Worm (Caenorhabditis elegans) whole organism, early embryonic: ENCODE data around the gene fbxa-213.

ENCODE experiments used
- F13C5.2 ChIP-seq: sonication (generic microtip); optimal IDR thresholded peaks from 2 replicates; lab custom pipeline; 2017; ENCODE audit warnings: mild to moderate bottlenecking, missing genetic modification characterization, inconsistent platforms, missing compliant biosample characterization
- ama-1 ChIP-seq: fragments of 150-350 bp; optimal IDR thresholded peaks from 2 replicates; lab custom pipeline; 2014
- ceh-13 ChIP-seq: fragments of 200-800 bp; sonication (Bioruptor generic); optimal IDR thresholded peaks from 2 replicates; lab custom pipeline; 2018; ENCODE audit warnings: mild to moderate bottlenecking, missing genetic modification characterization, missing compliant biosample characterization
- ceh-36 ChIP-seq: sonication (generic microtip); optimal IDR thresholded peaks from 2 replicates; lab custom pipeline; 2016; ENCODE audit warnings: missing genetic modification characterization, inconsistent platforms, missing compliant biosample characterization
- ets-7 ChIP-seq: sonication (generic microtip); optimal IDR thresholded peaks from 2 replicates; lab custom pipeline; 2016; ENCODE audit warnings: missing genotype, missing genetic modification characterization, missing compliant biosample characterization
- flt-1 ChIP-seq: fragments of 200-800 bp; sonication (Bioruptor generic); IDR thresholded peaks from 2 replicates; pipeline ENCODE4 v1.3.6; 2022; ENCODE audit warnings: missing genetic modification characterization, missing compliant biosample characterization
- hmbx-1 ChIP-seq: sonication (generic microtip); optimal IDR thresholded peaks from 2 replicates; lab custom pipeline; 2016; ENCODE audit warnings: mild to moderate bottlenecking, missing genetic modification characterization, missing compliant biosample characterization
- pes-1 ChIP-seq: fragments of 200-800 bp; sonication (Bioruptor generic); IDR thresholded peaks from 2 replicates; pipeline ENCODE4 v1.3.6; 2022; ENCODE audit warnings: missing genetic modification reagents, missing genetic modification characterization, missing compliant biosample characterization
- scrt-1 ChIP-seq: fragments of 200-800 bp; sonication (Bioruptor generic); IDR thresholded peaks from 2 replicates; pipeline ENCODE4 v1.3.6; 2022; ENCODE audit warnings: missing genetic modification characterization, missing compliant biosample characterization
- sea-1 ChIP-seq: fragments of 200-800 bp; sonication (Bioruptor generic); conservative IDR thresholded peaks from 2 replicates; pipeline ENCODE4 v1.3.6; 2022; ENCODE audit warnings: missing genetic modification characterization, missing compliant biosample characterization
- tbx-37 ChIP-seq: fragments of 200-800 bp; sonication (Bioruptor generic); conservative IDR thresholded peaks from 2 replicates; pipeline ENCODE4 v1.3.6; 2022; ENCODE audit warnings: missing genetic modification reagents, missing genetic modification characterization, missing compliant biosample characterization

DNA sequence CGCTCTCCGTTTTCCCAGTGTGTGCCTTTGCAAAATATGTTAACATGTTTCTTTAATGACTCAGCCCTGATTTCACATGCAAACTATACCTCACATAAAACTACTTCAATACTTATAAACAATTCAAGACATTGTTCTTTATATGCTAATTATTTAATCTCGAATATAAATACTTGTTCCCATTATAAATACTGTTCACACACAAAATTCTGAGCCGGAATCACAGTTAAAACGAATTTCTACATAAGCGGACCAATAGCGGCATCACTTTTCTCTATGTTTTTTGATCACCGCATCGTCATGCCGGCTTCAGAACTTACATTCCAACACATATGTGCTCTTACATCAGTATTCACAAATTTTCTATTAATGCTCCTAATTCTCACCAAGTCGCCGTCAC lies 14.2 kb downstream of the fbxa-213 start, which contains the start of gene R10E8.5:
- TF ChIP-seq hmbx-1 (tag; lab: Kevin White, UChicago), result no peak
- TF ChIP-seq ceh-13 (GFP tag; lab: Kevin White, UChicago), result no peak
- TF ChIP-seq ets-7 (tag; lab: Kevin White, UChicago), result no peak
- no peak for TF ChIP-seq scrt-1
- TF ChIP-seq ama-1 (lab: Kevin White, UChicago), result no peak
- TF ChIP-seq sea-1 (GFP tag; lab: Robert Waterston, UW), result no peak
- TF ChIP-seq pes-1 (GFP tag; lab: Robert Waterston, UW), result no peak
- TF ChIP-seq ceh-36 (tag; lab: Kevin White, UChicago), result no peak
- no peak for TF ChIP-seq F13C5.2
- TF ChIP-seq flt-1 (GFP tag; lab: Robert Waterston, UW), result no peak
- no peak for TF ChIP-seq tbx-37
